Fruit fly (Drosophila melanogaster) whole organism, adult: ENCODE data around the gene Pdk1.

Experiments
- CG12768 ChIP-seq: fragments of 200-800 bp; sonication (Bioruptor generic); optimal IDR thresholded peaks from 2 replicates; lab custom pipeline; 2017; ENCODE audit warnings: missing biosample characterization, missing genetic modification characterization, mild to moderate bottlenecking, moderate library complexity, missing genetic modification reagents
- CG14711 ChIP-seq: fragments of 200-800 bp; sonication (Bioruptor generic); optimal IDR thresholded peaks from 2 replicates; lab custom pipeline; 2018; ENCODE audit warnings: missing biosample characterization, mild to moderate bottlenecking, missing genetic modification characterization, moderate library complexity
- CG33017 ChIP-seq: fragments of 200-800 bp; sonication (Bioruptor generic); optimal IDR thresholded peaks from 2 replicates; lab custom pipeline; 2018; ENCODE audit warnings: missing biosample characterization, mild to moderate bottlenecking, missing genetic modification characterization, moderate library complexity
- CG5204 ChIP-seq: fragments of 200-800 bp; sonication (Bioruptor generic); optimal IDR thresholded peaks from 2 replicates; lab custom pipeline; 2016; ENCODE audit warnings: missing biosample characterization, missing genetic modification characterization
- CG7045 ChIP-seq: fragments of 200-800 bp; sonication (Bioruptor generic); optimal IDR thresholded peaks from 2 replicates; lab custom pipeline; 2017; ENCODE audit warnings: missing biosample characterization, mild to moderate bottlenecking, missing genetic modification characterization
- CG7101 ChIP-seq: fragments of 200-800 bp; sonication (Bioruptor generic); optimal IDR thresholded peaks from 2 replicates; lab custom pipeline; 2018; ENCODE audit warnings: missing biosample characterization, mild to moderate bottlenecking, missing genetic modification characterization, moderate library complexity
- Hr96 ChIP-seq: fragments of 200-800 bp; sonication (Bioruptor generic); optimal IDR thresholded peaks from 2 replicates; lab custom pipeline; 2016; ENCODE audit warnings: missing biosample characterization, missing genetic modification characterization
- bab1 ChIP-seq: fragments of 200-800 bp; sonication (Bioruptor generic); optimal IDR thresholded peaks from 3 replicates; lab custom pipeline; 2019; ENCODE audit warnings: missing biosample characterization, mild to moderate bottlenecking, missing genetic modification characterization, moderate library complexity
- cic ChIP-seq: fragments of 200-800 bp; sonication (Bioruptor generic); optimal IDR thresholded peaks from 2 replicates; lab custom pipeline; 2017; ENCODE audit warnings: missing biosample characterization, mild to moderate bottlenecking, missing genetic modification characterization, moderate library complexity
- cnc ChIP-seq, 2 experiments: fragments of >200 bp; optimal IDR thresholded peaks; 2 replicates each; lab custom pipeline; 2017
- ovo ChIP-seq: fragments of 200-800 bp; sonication (Bioruptor generic); optimal IDR thresholded peaks from 2 replicates; lab custom pipeline; 2016; ENCODE audit warnings: missing biosample characterization, missing genetic modification characterization
- toe ChIP-seq: fragments of 200-800 bp; sonication (Bioruptor generic); optimal IDR thresholded peaks from 2 replicates; lab custom pipeline; 2016; ENCODE audit warnings: missing biosample characterization, missing genetic modification characterization

- no peak for TF ChIP-seq CG7101 (tag; lab: Kevin White, UChicago)
- no peak for TF ChIP-seq CG5204 (GFP tag; lab: Kevin White, UChicago)
- TF ChIP-seq CG14711 = no peak
- TF ChIP-seq ovo (GFP tag; lab: Kevin White, UChicago) = no peak
- no peak for TF ChIP-seq bab1
- TF ChIP-seq cic (GFP tag; lab: Kevin White, UChicago) = no peak
- no peak for TF ChIP-seq CG7045 (GFP tag; lab: Kevin White, UChicago)
- TF ChIP-seq CG12768 (GFP tag; lab: Kevin White, UChicago) = no peak
- no peak for TF ChIP-seq CG33017 (tag; lab: Kevin White, UChicago)
- TF ChIP-seq toe (GFP tag; lab: Kevin White, UChicago) = no peak
- no peak for TF ChIP-seq Hr96 (GFP tag; lab: Kevin White, UChicago)
- TF ChIP-seq cnc (optimal IDR thresholded peaks at IDR 0.05; lab: Kevin White, UChicago) = no peak
Observed at dm6 chr3L:127450-127849, 1.8 kb upstream of the Pdk1 start.
